Fruit fly (Drosophila melanogaster) whole organism, embryonic: ENCODE measurements around the gene SecS.
A peak's percentile ranks its signal among the peaks of the same experiment; 100 is the strongest.

ENCODE experiments used
- B-H1 ChIP-seq: fragments of 200-800 bp; sonication (Bioruptor generic); IDR thresholded peaks from 3 replicates; pipeline ENCODE4 v1.3.6; 2022; ENCODE audit warnings: missing biosample characterization, missing genetic modification characterization
- CG10959 ChIP-seq: fragments of 200-800 bp; sonication (Bioruptor generic); IDR thresholded peaks from 2 replicates; pipeline ENCODE4 v1.3.6; 2022; ENCODE audit warnings: missing biosample characterization, missing genetic modification characterization
- CG11696 ChIP-seq: fragments of 200-800 bp; sonication (Bioruptor generic); IDR thresholded peaks from 2 replicates; pipeline ENCODE4 v1.3.6; 2022; ENCODE audit warnings: missing biosample characterization, missing genetic modification characterization
- CG12659 ChIP-seq: fragments of 200-800 bp; sonication (Bioruptor generic); optimal IDR thresholded peaks from 3 replicates; lab custom pipeline; 2017; ENCODE audit warnings: mild to moderate bottlenecking, missing biosample characterization, missing genetic modification reagents, missing genetic modification characterization
- CG1602 ChIP-seq: fragments of 200-800 bp; sonication (Bioruptor generic); optimal IDR thresholded peaks from 3 replicates; lab custom pipeline; 2016; ENCODE audit warnings: missing biosample characterization, missing genetic modification characterization
- CG1647 ChIP-seq: fragments of 200-800 bp; sonication (Bioruptor generic); optimal IDR thresholded peaks from 3 replicates; lab custom pipeline; 2016; ENCODE audit warnings: missing biosample characterization, missing genetic modification characterization
- CG17328 ChIP-seq: fragments of 200-800 bp; sonication (Bioruptor generic); IDR thresholded peaks from 2 replicates; pipeline ENCODE4 v1.3.6; 2022; ENCODE audit warnings: missing biosample characterization, missing genetic modification characterization
- CG17361 ChIP-seq: fragments of 200-800 bp; sonication (Bioruptor generic); IDR thresholded peaks from 3 replicates; pipeline ENCODE4 v1.3.6; 2022; ENCODE audit warnings: missing biosample characterization, missing genetic modification characterization
- CG17612 ChIP-seq: fragments of 200-800 bp; sonication (Bioruptor generic); IDR thresholded peaks from 2 replicates; pipeline ENCODE4 v1.3.6; 2022; ENCODE audit warnings: missing biosample characterization, missing genetic modification characterization
- CG17802 ChIP-seq: fragments of 200-800 bp; sonication (Bioruptor generic); optimal IDR thresholded peaks from 2 replicates; lab custom pipeline; 2018; ENCODE audit warnings: missing biosample characterization, mild to moderate bottlenecking, missing genetic modification characterization, moderate library complexity
- CG18619 ChIP-seq: fragments of 200-800 bp; sonication (Bioruptor generic); optimal IDR thresholded peaks from 3 replicates; lab custom pipeline; 2017; ENCODE audit warnings: missing biosample characterization, mild to moderate bottlenecking, missing genetic modification characterization
- CG2678 ChIP-seq: fragments of 200-800 bp; sonication (Bioruptor generic); optimal IDR thresholded peaks from 3 replicates; lab custom pipeline; 2019; ENCODE audit warnings: missing biosample characterization, mild to moderate bottlenecking, missing genetic modification characterization, moderate library complexity
- CG30431 ChIP-seq: fragments of 200-800 bp; sonication (Bioruptor generic); optimal IDR thresholded peaks from 2 replicates; lab custom pipeline; 2017; ENCODE audit warnings: missing biosample characterization, missing genetic modification characterization
- CG33557 ChIP-seq: fragments of 200-800 bp; sonication (Bioruptor generic); optimal IDR thresholded peaks from 2 replicates; lab custom pipeline; 2019; ENCODE audit warnings: missing biosample characterization, mild to moderate bottlenecking, missing genetic modification characterization, moderate library complexity
- CG34376 ChIP-seq: fragments of 200-800 bp; sonication (Bioruptor generic); optimal IDR thresholded peaks from 2 replicates; lab custom pipeline; 2018; ENCODE audit warnings: missing biosample characterization, mild to moderate bottlenecking, missing genetic modification characterization
- CG4820 ChIP-seq: fragments of 200-800 bp; sonication (Bioruptor generic); optimal IDR thresholded peaks from 3 replicates; lab custom pipeline; 2016; ENCODE audit warnings: missing biosample characterization, missing genetic modification characterization
- CG4854 ChIP-seq: fragments of 200-800 bp; sonication (Bioruptor generic); optimal IDR thresholded peaks from 2 replicates; lab custom pipeline; 2016; ENCODE audit warnings: missing biosample characterization, missing genetic modification characterization, inconsistent platforms
- CG5180 ChIP-seq: fragments of 200-800 bp; sonication (Bioruptor generic); optimal IDR thresholded peaks from 3 replicates; lab custom pipeline; 2017; ENCODE audit warnings: missing biosample characterization, missing genetic modification characterization, mild to moderate bottlenecking, moderate library complexity, missing genetic modification reagents
- CG6683 ChIP-seq: fragments of 200-800 bp; sonication (Bioruptor generic); optimal IDR thresholded peaks from 2 replicates; lab custom pipeline; 2017; ENCODE audit warnings: missing biosample characterization, mild to moderate bottlenecking, missing genetic modification characterization, missing genetic modification reagents
- CG9437 ChIP-seq: fragments of 200-800 bp; sonication (Bioruptor generic); optimal IDR thresholded peaks from 2 replicates; lab custom pipeline; 2018; ENCODE audit warnings: missing biosample characterization, mild to moderate bottlenecking, missing genetic modification characterization
- CG9609 ChIP-seq: fragments of 200-800 bp; sonication (Bioruptor generic); optimal IDR thresholded peaks from 3 replicates; lab custom pipeline; 2016; ENCODE audit warnings: missing biosample characterization, missing genetic modification characterization
- D19B ChIP-seq: fragments of 200-800 bp; sonication (Bioruptor generic); optimal IDR thresholded peaks from 2 replicates; lab custom pipeline; 2017; ENCODE audit warnings: missing biosample characterization, mild to moderate bottlenecking, missing genetic modification characterization
- Dfd ChIP-seq, 2 experiments: fragments of >200 bp; optimal IDR thresholded peaks; 2 replicates each; lab custom pipeline; 2017; ENCODE audit warnings: missing biosample characterization in 2 of 2, missing genetic modification characterization in 2 of 2
- HLHmδ ChIP-seq: fragments of 200-800 bp; sonication (Bioruptor generic); optimal IDR thresholded peaks from 2 replicates; lab custom pipeline; 2018; ENCODE audit warnings: missing biosample characterization, mild to moderate bottlenecking, missing genetic modification characterization, moderate library complexity
- NK7.1 ChIP-seq: fragments of 200-800 bp; sonication (Bioruptor generic); optimal IDR thresholded peaks from 3 replicates; lab custom pipeline; 2016; ENCODE audit warnings: missing biosample characterization, missing genetic modification characterization
- Opbp ChIP-seq: fragments of 200-800 bp; sonication (Bioruptor generic); IDR thresholded peaks from 3 replicates; pipeline ENCODE4 v1.3.6; 2022; ENCODE audit warnings: missing biosample characterization, missing genetic modification characterization; ENCODE audit not compliant: partially characterized antibody
- YL-1 ChIP-seq: fragments of 200-800 bp; sonication (Bioruptor generic); optimal IDR thresholded peaks from 3 replicates; lab custom pipeline; 2017; ENCODE audit warnings: missing biosample characterization, mild to moderate bottlenecking, missing genetic modification characterization
- az2 ChIP-seq: fragments of 200-800 bp; sonication (Bioruptor generic); optimal IDR thresholded peaks from 3 replicates; lab custom pipeline; 2016; ENCODE audit warnings: missing biosample characterization, missing genetic modification characterization
- bbx ChIP-seq: fragments of 200-800 bp; sonication (Bioruptor generic); IDR thresholded peaks from 2 replicates; pipeline ENCODE4 v1.3.6; 2022; ENCODE audit warnings: missing biosample characterization, missing genetic modification characterization; ENCODE audit not compliant: partially characterized antibody
- bcd ChIP-seq: fragments of 200-800 bp; sonication (Bioruptor generic); optimal IDR thresholded peaks from 2 replicates; lab custom pipeline; 2017; ENCODE audit warnings: missing biosample characterization, mild to moderate bottlenecking, missing genetic modification characterization
- btn ChIP-seq: fragments of 200-800 bp; sonication (Bioruptor generic); optimal IDR thresholded peaks from 2 replicates; lab custom pipeline; 2016; ENCODE audit warnings: missing biosample characterization, missing genetic modification characterization
- chm ChIP-seq: fragments of 200-800 bp; sonication (Bioruptor generic); IDR thresholded peaks from 2 replicates; pipeline ENCODE4 v1.3.6; 2022; ENCODE audit warnings: missing biosample characterization, missing genetic modification characterization
- ftz-f1 ChIP-seq: fragments of 200-800 bp; sonication (Bioruptor generic); optimal IDR thresholded peaks from 2 replicates; lab custom pipeline; 2016; ENCODE audit warnings: missing biosample characterization, missing genetic modification characterization
- gfzf ChIP-seq: fragments of 200-800 bp; sonication (Bioruptor generic); optimal IDR thresholded peaks from 2 replicates; lab custom pipeline; 2016; ENCODE audit warnings: missing biosample characterization, mild to moderate bottlenecking, missing genetic modification characterization, moderate library complexity
- lbe ChIP-seq: fragments of 200-800 bp; sonication (Bioruptor generic); optimal IDR thresholded peaks from 2 replicates; lab custom pipeline; 2016; ENCODE audit warnings: missing biosample characterization, mild to moderate bottlenecking, missing genetic modification characterization
- lilli ChIP-seq: fragments of 200-800 bp; sonication (Bioruptor generic); optimal IDR thresholded peaks from 3 replicates; lab custom pipeline; 2016; ENCODE audit warnings: missing biosample characterization, missing genetic modification characterization
- lmd ChIP-seq: fragments of 200-800 bp; sonication (Bioruptor generic); IDR thresholded peaks from 2 replicates; pipeline ENCODE4 v1.3.6; 2022; ENCODE audit warnings: missing biosample characterization, missing genetic modification characterization
- odd ChIP-seq: fragments of 200-800 bp; sonication (Bioruptor generic); optimal IDR thresholded peaks from 2 replicates; lab custom pipeline; 2017; ENCODE audit warnings: missing biosample characterization, mild to moderate bottlenecking, missing genetic modification characterization
- psq ChIP-seq: fragments of 200-800 bp; sonication (Bioruptor generic); optimal IDR thresholded peaks from 2 replicates; lab custom pipeline; 2017; ENCODE audit warnings: missing biosample characterization, missing genetic modification characterization
- row ChIP-seq: fragments of 200-800 bp; sonication (Bioruptor generic); IDR thresholded peaks from 3 replicates; pipeline ENCODE4 v1.3.6; 2022; ENCODE audit warnings: missing biosample characterization, missing genetic modification characterization
- slou ChIP-seq: fragments of 200-800 bp; sonication (Bioruptor generic); optimal IDR thresholded peaks from 3 replicates; lab custom pipeline; 2016; ENCODE audit warnings: missing biosample characterization, missing genetic modification characterization
- sna ChIP-seq: fragments of 200-800 bp; sonication (Bioruptor generic); IDR thresholded peaks from 2 replicates; pipeline ENCODE4 v1.3.6; 2022; ENCODE audit warnings: missing biosample characterization, missing genetic modification characterization; ENCODE audit not compliant: partially characterized antibody
- sqz ChIP-seq: fragments of 200-800 bp; sonication (Bioruptor generic); optimal IDR thresholded peaks from 3 replicates; lab custom pipeline; 2018; ENCODE audit warnings: missing biosample characterization, mild to moderate bottlenecking, missing genetic modification characterization
- tll ChIP-seq, 2 experiments: fragments of 200-800 bp in 1 of 2; fragments of >200 bp in 1 of 2; sonication (Bioruptor generic) in 1 of 2; optimal IDR thresholded peaks; 2 replicates each; lab custom pipeline; 2017 to 2019; ENCODE audit warnings: missing biosample characterization in 2 of 2, missing genetic modification characterization in 2 of 2, mild to moderate bottlenecking in 1 of 2, moderate library complexity in 1 of 2
- tna ChIP-seq: fragments of 200-800 bp; sonication (Bioruptor generic); IDR thresholded peaks from 2 replicates; pipeline ENCODE4 v1.3.6; 2022; ENCODE audit warnings: missing biosample characterization, missing genetic modification characterization; ENCODE audit not compliant: partially characterized antibody
- ttk ChIP-seq: fragments of 200-800 bp; sonication (Bioruptor generic); IDR thresholded peaks from 2 replicates; pipeline ENCODE4 v2.1.2; 2022; ENCODE audit warnings: missing biosample characterization, missing genetic modification characterization
- tup ChIP-seq: fragments of 200-800 bp; sonication (Bioruptor generic); optimal IDR thresholded peaks from 2 replicates; lab custom pipeline; 2016; ENCODE audit warnings: missing biosample characterization, mild to moderate bottlenecking, missing genetic modification characterization, moderate library complexity
- unc-4 ChIP-seq: fragments of 200-800 bp; sonication (Bioruptor generic); IDR thresholded peaks from 2 replicates; pipeline ENCODE4 v1.3.6; 2022; ENCODE audit warnings: missing biosample characterization, missing genetic modification characterization; ENCODE audit not compliant: partially characterized antibody
- wdn ChIP-seq: fragments of 200-800 bp; sonication (Bioruptor generic); IDR thresholded peaks from 2 replicates; pipeline ENCODE4 v1.3.6; 2022; ENCODE audit warnings: missing biosample characterization, missing genetic modification characterization
- zfh1 ChIP-seq: fragments of 200-800 bp; sonication (Bioruptor generic); IDR thresholded peaks from 3 replicates; pipeline ENCODE4 v1.3.6; 2022; ENCODE audit warnings: missing biosample characterization, missing genetic modification characterization

Gene SecS

DNA sequence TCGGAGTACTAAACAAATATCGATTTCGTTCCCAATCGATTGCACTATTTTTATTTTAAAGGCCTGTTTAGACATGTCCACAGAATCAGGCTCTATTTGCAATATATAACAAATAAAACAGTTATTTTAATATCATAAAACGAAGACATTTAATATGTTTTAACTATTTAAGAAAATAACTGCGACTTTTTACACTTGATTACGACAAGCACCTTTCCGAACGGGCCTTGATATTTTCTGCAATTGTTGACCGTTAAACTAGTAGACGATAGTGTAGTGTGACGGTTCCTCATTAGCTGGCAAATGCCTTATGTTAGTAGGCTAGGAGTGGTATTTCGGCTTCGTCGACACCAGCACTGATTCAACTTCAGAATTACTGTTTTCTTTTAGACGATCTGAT lies 32.6 kb upstream of the SecS start, which contains the start of the genes CG2931 and Rheb (continued):
- peak; percentile 100 for TF ChIP-seq CG17802 (tag; lab: Kevin White, UChicago)
- TF ChIP-seq lmd (GFP tag; lab: Robert Waterston, UW) = peak; percentile 63
- TF ChIP-seq zfh1 (GFP tag; lab: Robert Waterston, UW) = peak; percentile 66; the same call in 2 of the 3 replicates
- TF ChIP-seq slou (GFP tag; lab: Kevin White, UChicago) = peak; percentile 62
- TF ChIP-seq unc-4 = peak; percentile 78
- TF ChIP-seq CG17612 = no peak
- TF ChIP-seq CG9609 (GFP tag; lab: Kevin White, UChicago) = no peak
- no peak for TF ChIP-seq btn (GFP tag; lab: Kevin White, UChicago)
- no peak for TF ChIP-seq HLHmδ
- TF ChIP-seq chm (GFP tag; lab: Robert Waterston, UW) = 0 out of 2 replicates have a peak, but pooled peaks have one; percentile 12
- TF ChIP-seq ftz-f1 (GFP tag; lab: Kevin White, UChicago) = no peak
- TF ChIP-seq CG33557 (GFP tag; lab: Kevin White, UChicago) = peak; percentile 44
- peak; percentile 72 for TF ChIP-seq az2
- TF ChIP-seq CG17328 (GFP tag; lab: Robert Waterston, UW) = peak; percentile 49
- peak; percentile 30 for TF ChIP-seq lbe
- TF ChIP-seq sqz = no peak
- TF ChIP-seq lilli (GFP tag; lab: Kevin White, UChicago) = peak; percentile 87
- no peak for TF ChIP-seq CG30431 (GFP tag; lab: Kevin White, UChicago)
- TF ChIP-seq sna = peak; percentile 89
- peak; percentile 88 for TF ChIP-seq CG12659
- no peak for TF ChIP-seq CG11696 (GFP tag; lab: Robert Waterston, UW)
- no peak for TF ChIP-seq odd
- peak; percentile 61 for TF ChIP-seq CG4820 (GFP tag; lab: Kevin White, UChicago)
- peak; percentile 12 for TF ChIP-seq CG18619 (GFP tag; lab: Kevin White, UChicago)
- TF ChIP-seq wdn (GFP tag; lab: Robert Waterston, UW) = no peak
- peak; percentile 94 for TF ChIP-seq row (GFP tag; lab: Robert Waterston, UW)
- peak; percentile 27 for TF ChIP-seq CG4854 (GFP tag; lab: Kevin White, UChicago)
- peak; percentile 65 for TF ChIP-seq CG2678
- TF ChIP-seq CG6683 (GFP tag; lab: Kevin White, UChicago) = peak; percentile 8
- peak; percentile 42 for TF ChIP-seq bcd (GFP tag; lab: Kevin White, UChicago)
- peak; percentile 63 for TF ChIP-seq CG1647 (GFP tag; lab: Kevin White, UChicago)
- no peak for TF ChIP-seq tll (GFP tag; optimal IDR thresholded peaks at IDR 0.05; lab: Kevin White, UChicago)
- peak; percentile 87 for TF ChIP-seq YL-1 (GFP tag; lab: Kevin White, UChicago)
- TF ChIP-seq gfzf (GFP tag; lab: Kevin White, UChicago) = peak; percentile 92
- TF ChIP-seq CG17361 = peak; percentile 65; the same call in 1 of the 3 replicates
- TF ChIP-seq bbx (GFP tag; lab: Robert Waterston, UW) = peak; percentile 69
- no peak for TF ChIP-seq D19B (GFP tag; lab: Kevin White, UChicago)
- TF ChIP-seq CG10959 (GFP tag; lab: Robert Waterston, UW) = no peak
- TF ChIP-seq CG34376 (GFP tag; lab: Kevin White, UChicago) = no peak
- TF ChIP-seq CG5180 (GFP tag; lab: Kevin White, UChicago) = no peak
- 0 out of 2 replicates have a peak, but pooled peaks have one; percentile 57 for TF ChIP-seq ttk
- no peak for TF ChIP-seq Dfd (GFP tag; optimal IDR thresholded peaks at IDR 0.05; lab: Kevin White, UChicago)
- TF ChIP-seq CG9437 (GFP tag; lab: Kevin White, UChicago) = peak; percentile 5
- peak; percentile 48 for TF ChIP-seq tup (GFP tag; lab: Kevin White, UChicago)
- no peak for TF ChIP-seq NK7.1 (GFP tag; lab: Kevin White, UChicago)
- no peak; the same call in 2 of the 3 replicates for TF ChIP-seq B-H1
- TF ChIP-seq psq (GFP tag; lab: Kevin White, UChicago) = peak; percentile 14
- TF ChIP-seq CG1602 (GFP tag; lab: Kevin White, UChicago) = peak; percentile 68
- TF ChIP-seq Opbp (GFP tag; lab: Robert Waterston, UW) = peak; percentile 44; the same call in 1 of the 3 replicates
- TF ChIP-seq tna (GFP tag; lab: Robert Waterston, UW) = peak; percentile 64
